Worm (Caenorhabditis elegans): ENCODE measurements around the gene vwa-8.

Gene vwa-8

ce11 chrX:12976774-12977173 is 14.5 kb upstream of the vwa-8 start, which contains the start of the genes F11C1.4 and F11C1.10:
F11C1.4 (plus strand) TSS chrX:12977074.
F11C1.10 (plus strand) TSS chrX:12977082.
- no peak for TF ChIP-seq ztf-1 (GFP tag; conservative IDR thresholded peaks at IDR 0.05)
- TF ChIP-seq crh-2 (tag; optimal IDR thresholded peaks at IDR 0.05): no peak
- TF ChIP-seq skn-1 (tag; optimal IDR thresholded peaks at IDR 0.05): no peak
- no peak for TF ChIP-seq sem-4 (tag; optimal IDR thresholded peaks at IDR 0.05)
- TF ChIP-seq F13H6.1 (tag; optimal IDR thresholded peaks at IDR 0.05): no peak
- no peak for TF ChIP-seq nhr-12 (tag; optimal IDR thresholded peaks at IDR 0.05)
- TF ChIP-seq nhr-77 (tag; optimal IDR thresholded peaks at IDR 0.05): no peak
- TF ChIP-seq mbf-1 (tag; optimal IDR thresholded peaks at IDR 0.05): no peak
- no peak for TF ChIP-seq egl-27 (tag; optimal IDR thresholded peaks at IDR 0.05)
- no peak for TF ChIP-seq nhr-11 (tag; optimal IDR thresholded peaks at IDR 0.05)
- TF ChIP-seq Y55F3AM.14 (GFP tag; optimal IDR thresholded peaks at IDR 0.05): no peak
- no peak for TF ChIP-seq ztf-11 (tag; optimal IDR thresholded peaks at IDR 0.05)
- no peak for TF ChIP-seq lin-11 (tag; optimal IDR thresholded peaks at IDR 0.05)
- TF ChIP-seq sma-9 (GFP tag; optimal IDR thresholded peaks at IDR 0.05): no peak
- no peak for TF ChIP-seq sma-9 (tag; optimal IDR thresholded peaks at IDR 0.05)
- TF ChIP-seq unc-62 (GFP tag; optimal IDR thresholded peaks at IDR 0.05): no peak
- no peak for TF ChIP-seq nhr-10 (tag; optimal IDR thresholded peaks at IDR 0.05)
- no peak for TF ChIP-seq aly-2 (tag; optimal IDR thresholded peaks at IDR 0.05)

ce11 chrX:12977451-12977850 is 13.8 kb upstream of the vwa-8 start, which contains the start of gene F11C1.9:
F11C1.9 (minus strand) TSS chrX:12977551.
- TF ChIP-seq mab-5 (tag; optimal IDR thresholded peaks at IDR 0.05) (no peak), skn-1 (tag; optimal IDR thresholded peaks at IDR 0.05) (no peak), ZK546.5 (tag; optimal IDR thresholded peaks at IDR 0.05) (no peak), mbf-1 (tag; optimal IDR thresholded peaks at IDR 0.05) (no peak), elt-1 (tag; optimal IDR thresholded peaks at IDR 0.05) (no peak), egl-27 (tag; optimal IDR thresholded peaks at IDR 0.05) (no peak), sma-3 (GFP tag; optimal IDR thresholded peaks at IDR 0.05) (no peak), ama-1 (optimal IDR thresholded peaks at IDR 0.05) (no peak)

ce11 chrX:12978569-12978968 is 12.7 kb upstream of the vwa-8 start:
- TF ChIP-seq Y55F3AM.14 (GFP tag; optimal IDR thresholded peaks at IDR 0.05): no peak
- TF ChIP-seq gmeb-1 (tag; optimal IDR thresholded peaks at IDR 0.05): no peak
- TF ChIP-seq nhr-25 (tag; optimal IDR thresholded peaks at IDR 0.05): no peak
- TF ChIP-seq zag-1 (tag; optimal IDR thresholded peaks at IDR 0.05): no peak
- TF ChIP-seq R02D3.7 (tag; optimal IDR thresholded peaks at IDR 0.05): no peak
- TF ChIP-seq ceh-82 (tag; optimal IDR thresholded peaks at IDR 0.05): no peak
- TF ChIP-seq ama-1 (optimal IDR thresholded peaks at IDR 0.05): no peak
- no peak for TF ChIP-seq nhr-21 (tag; optimal IDR thresholded peaks at IDR 0.05)
- no peak for TF ChIP-seq skn-1 (tag; optimal IDR thresholded peaks at IDR 0.05)
- TF ChIP-seq nhr-77 (tag; optimal IDR thresholded peaks at IDR 0.05): no peak
- TF ChIP-seq fos-1 (tag; optimal IDR thresholded peaks at IDR 0.05): no peak
- TF ChIP-seq unc-55 (GFP tag; optimal IDR thresholded peaks at IDR 0.05): no peak
- TF ChIP-seq nhr-23 (tag; optimal IDR thresholded peaks at IDR 0.05): no peak
- TF ChIP-seq lsy-2 (tag; optimal IDR thresholded peaks at IDR 0.05): no peak
- no peak for TF ChIP-seq sem-4 (tag; optimal IDR thresholded peaks at IDR 0.05)
- TF ChIP-seq ztf-1 (GFP tag; conservative IDR thresholded peaks at IDR 0.05): no peak
- TF ChIP-seq C34F6.9 (tag; optimal IDR thresholded peaks at IDR 0.05): no peak
- TF ChIP-seq unc-39 (tag; optimal IDR thresholded peaks at IDR 0.05): no peak
- no peak for TF ChIP-seq mdl-1 (tag; optimal IDR thresholded peaks at IDR 0.05)
- TF ChIP-seq nhr-6 (tag; optimal IDR thresholded peaks at IDR 0.05): no peak

ce11 chrX:12979747-12980146 is 11.5 kb upstream of the vwa-8 start:
- TF ChIP-seq sma-9 (GFP tag; optimal IDR thresholded peaks at IDR 0.05) (peak; percentile 11), sma-9 (tag; optimal IDR thresholded peaks at IDR 0.05) (no peak), blmp-1 (tag; optimal IDR thresholded peaks at IDR 0.05; ENCODE audit: insufficient read depth) (no peak), lsy-2 (tag; optimal IDR thresholded peaks at IDR 0.05) (no peak), elt-3 (tag; optimal IDR thresholded peaks at IDR 0.05) (no peak), unc-62 (GFP tag; optimal IDR thresholded peaks at IDR 0.05) (no peak), alr-1 (tag; optimal IDR thresholded peaks at IDR 0.05) (no peak), fos-1 (tag; optimal IDR thresholded peaks at IDR 0.05) (peak; percentile 64), nhr-129 (tag; optimal IDR thresholded peaks at IDR 0.05) (no peak), snpc-4 (tag; optimal IDR thresholded peaks at IDR 0.05) (no peak), egl-27 (tag; optimal IDR thresholded peaks at IDR 0.05) (no peak), nhr-25 (tag; optimal IDR thresholded peaks at IDR 0.05) (no peak), R02D3.7 (tag; optimal IDR thresholded peaks at IDR 0.05) (no peak)

Data from whole organism, L2 larva.